Worm (Caenorhabditis elegans) whole organism, L2 larva: ENCODE results near the gene gcc-1.

Experiments
- R02D3.7 ChIP-seq: fragments of 150-350 bp; optimal IDR thresholded peaks from 2 replicates; lab custom pipeline; 2014; ENCODE audit warnings: missing biosample characterization, missing genetic modification characterization
- Y55F3AM.14 ChIP-seq: fragments of 200-800 bp; sonication (Bioruptor generic); optimal IDR thresholded peaks from 2 replicates; lab custom pipeline; 2018; ENCODE audit warnings: mild to moderate bottlenecking, missing genetic modification characterization, missing compliant biosample characterization
- ama-1 ChIP-seq: fragments of 150-350 bp; optimal IDR thresholded peaks from 2 replicates; lab custom pipeline; 2018; ENCODE audit warnings: inconsistent platforms
- blmp-1 ChIP-seq: sonication (generic microtip); optimal IDR thresholded peaks from 2 replicates; lab custom pipeline; 2017; ENCODE audit warnings: missing genetic modification characterization, mild to moderate bottlenecking, missing compliant biosample characterization, antibody characterized with exemption, moderate library complexity; ENCODE audit not compliant: insufficient read depth
- ceh-16 ChIP-seq: fragments of 150-350 bp; optimal IDR thresholded peaks from 2 replicates; lab custom pipeline; 2014; ENCODE audit warnings: missing biosample characterization, missing genetic modification characterization
- lin-39 ChIP-seq: fragments of 150-350 bp; optimal IDR thresholded peaks from 2 replicates; lab custom pipeline; 2014; ENCODE audit warnings: missing biosample characterization, missing genetic modification reagents, missing genetic modification characterization
- mdl-1 ChIP-seq, 2 experiments: fragments of 150-350 bp in 1 of 2; sonication (generic microtip) in 1 of 2; optimal IDR thresholded peaks; 2 replicates each; lab custom pipeline; 2017; ENCODE audit warnings: missing biosample characterization in 2 of 2, missing genetic modification characterization in 2 of 2
- nhr-11 ChIP-seq: fragments of 150-350 bp; optimal IDR thresholded peaks from 2 replicates; lab custom pipeline; 2014; ENCODE audit warnings: missing biosample characterization, missing genetic modification characterization
- sma-3 ChIP-seq: sonication (generic microtip); optimal IDR thresholded peaks from 2 replicates; lab custom pipeline; 2016; ENCODE audit warnings: missing genetic modification reagents, missing genetic modification characterization, missing compliant biosample characterization
- ztf-11 ChIP-seq: sonication (generic microtip); optimal IDR thresholded peaks from 2 replicates; lab custom pipeline; 2017; ENCODE audit warnings: missing biosample characterization, missing genetic modification characterization
- ztf-4 ChIP-seq: fragments of 150-350 bp; optimal IDR thresholded peaks from 2 replicates; lab custom pipeline; 2014; ENCODE audit warnings: missing biosample characterization, missing genetic modification characterization

ce11 chrX:3181376-3181775 is 21.6 kb downstream of the gcc-1 start:
- TF ChIP-seq ama-1 = no peak
- TF ChIP-seq ztf-4 = no peak
- TF ChIP-seq nhr-11 (tag; lab: Kevin White, UChicago) = no peak
- TF ChIP-seq Y55F3AM.14 (GFP tag; lab: Kevin White, UChicago) = no peak
- TF ChIP-seq ceh-16 (tag; lab: Kevin White, UChicago) = no peak
- no peak for TF ChIP-seq blmp-1 (tag; lab: Kevin White, UChicago)
- no peak for TF ChIP-seq lin-39 (tag; lab: Kevin White, UChicago)
- no peak for TF ChIP-seq mdl-1 (tag; optimal IDR thresholded peaks at IDR 0.05; lab: Kevin White, UChicago)
- TF ChIP-seq sma-3 (GFP tag; lab: Kevin White, UChicago) = no peak
- no peak for TF ChIP-seq R02D3.7 (tag; lab: Kevin White, UChicago)
- no peak for TF ChIP-seq ztf-11
